Worm (Caenorhabditis elegans) whole organism, L1 larva: ENCODE results near the gene unc-129.

Experiments
- C34B4.2 ChIP-seq: sonication (generic microtip); optimal IDR thresholded peaks from 2 replicates; lab custom pipeline; 2017; ENCODE audit warnings: mild to moderate bottlenecking, missing genetic modification characterization, missing compliant biosample characterization
- aly-2 ChIP-seq: fragments of 150-350 bp; optimal IDR thresholded peaks from 2 replicates; lab custom pipeline; 2014; ENCODE audit warnings: missing biosample characterization, missing genetic modification characterization
- blmp-1 ChIP-seq: fragments of 150-350 bp; optimal IDR thresholded peaks from 2 replicates; lab custom pipeline; 2014; ENCODE audit warnings: missing biosample characterization, missing genetic modification characterization
- ceh-63 ChIP-seq: fragments of 200-800 bp; sonication (Bioruptor generic); optimal IDR thresholded peaks from 2 replicates; lab custom pipeline; 2018; ENCODE audit warnings: mild to moderate bottlenecking, missing genetic modification characterization, missing compliant biosample characterization
- ceh-8 ChIP-seq: fragments of 200-800 bp; sonication (Bioruptor generic); optimal IDR thresholded peaks from 2 replicates; lab custom pipeline; 2018; ENCODE audit warnings: mild to moderate bottlenecking, missing genetic modification characterization, moderate library complexity, missing compliant biosample characterization
- ceh-88 ChIP-seq: fragments of 200-800 bp; sonication (Bioruptor generic); IDR thresholded peaks from 2 replicates; pipeline ENCODE4 v1.3.6; 2022; ENCODE audit warnings: missing genetic modification characterization, missing compliant biosample characterization
- ces-1 ChIP-seq: fragments of 150-350 bp; optimal IDR thresholded peaks from 2 replicates; lab custom pipeline; 2014; ENCODE audit warnings: missing biosample characterization, missing genetic modification reagents, missing genetic modification characterization
- efl-3 ChIP-seq: fragments of 200-800 bp; sonication (Bioruptor generic); optimal IDR thresholded peaks from 2 replicates; lab custom pipeline; 2018; ENCODE audit warnings: mild to moderate bottlenecking, missing genetic modification characterization, missing compliant biosample characterization
- egl-27 ChIP-seq, 2 experiments: fragments of 150-350 bp in 1 of 2; sonication (generic microtip); optimal IDR thresholded peaks; 3 replicates each; lab custom pipeline; 2017 to 2018; ENCODE audit warnings: missing biosample characterization in 2 of 2, missing genetic modification characterization in 2 of 2, missing genetic modification reagents in 2 of 2
- elt-2 ChIP-seq: sonication (generic microtip); optimal IDR thresholded peaks from 2 replicates; lab custom pipeline; 2016; ENCODE audit warnings: missing genetic modification characterization, mild to moderate bottlenecking, inconsistent platforms, missing compliant biosample characterization, missing genetic modification reagents
- elt-3 ChIP-seq, 6 experiments: fragments of 150-350 bp in 1 of 6; sonication (generic microtip); optimal IDR thresholded peaks; 2 replicates each; lab custom pipeline; 2017 to 2018; ENCODE audit warnings: missing biosample characterization in 6 of 6, missing genetic modification characterization in 6 of 6, inconsistent platforms in 1 of 6
- ets-5 ChIP-seq: fragments of 200-800 bp; sonication (Bioruptor generic); IDR thresholded peaks from 2 replicates; pipeline ENCODE4 v1.3.6; 2022; ENCODE audit warnings: missing genetic modification characterization, missing compliant biosample characterization
- fkh-10 ChIP-seq: sonication (generic microtip); optimal IDR thresholded peaks from 2 replicates; lab custom pipeline; 2017; ENCODE audit warnings: missing biosample characterization, missing genetic modification reagents, missing genetic modification characterization
- fkh-4 ChIP-seq: sonication (generic microtip); optimal IDR thresholded peaks from 2 replicates; lab custom pipeline; 2016; ENCODE audit warnings: missing compliant biosample characterization, missing genetic modification characterization, borderline replicate concordance
- fkh-8 ChIP-seq: sonication (generic microtip); optimal IDR thresholded peaks from 2 replicates; lab custom pipeline; 2016; ENCODE audit warnings: mild to moderate bottlenecking, missing genetic modification characterization, missing compliant biosample characterization
- fos-1 ChIP-seq: fragments of 150-350 bp; optimal IDR thresholded peaks from 2 replicates; lab custom pipeline; 2014; ENCODE audit warnings: missing biosample characterization, missing genetic modification characterization
- grh-1 ChIP-seq: fragments of 200-800 bp; sonication (Bioruptor generic); IDR thresholded peaks from 2 replicates; pipeline ENCODE4 v1.3.6; 2022; ENCODE audit warnings: missing genetic modification reagents, missing genetic modification characterization, missing compliant biosample characterization
- hlh-17 ChIP-seq: fragments of 200-800 bp; sonication (Bioruptor generic); optimal IDR thresholded peaks from 2 replicates; lab custom pipeline; 2018; ENCODE audit warnings: missing genetic modification characterization, mild to moderate bottlenecking, missing compliant biosample characterization, moderate library complexity, borderline replicate concordance
- hlh-4 ChIP-seq: sonication (generic microtip); optimal IDR thresholded peaks from 2 replicates; lab custom pipeline; 2016; ENCODE audit warnings: mild to moderate bottlenecking, missing genetic modification characterization, missing compliant biosample characterization
- isw-1 ChIP-seq: fragments of 200-800 bp; sonication (Bioruptor generic); IDR thresholded peaks from 2 replicates; pipeline ENCODE4 v1.3.6; 2022; ENCODE audit warnings: missing genetic modification characterization, missing compliant biosample characterization
- jun-1 ChIP-seq: fragments of 150-350 bp; optimal IDR thresholded peaks from 2 replicates; lab custom pipeline; 2014; ENCODE audit warnings: missing biosample characterization, missing genetic modification reagents, missing genetic modification characterization
- lin-13 ChIP-seq: fragments of 150-350 bp; optimal IDR thresholded peaks from 2 replicates; lab custom pipeline; 2014; ENCODE audit warnings: missing biosample characterization, missing genetic modification reagents, missing genetic modification characterization
- lin-14 ChIP-seq: fragments of 200-800 bp; sonication (Bioruptor generic); optimal IDR thresholded peaks from 2 replicates; lab custom pipeline; 2018; ENCODE audit warnings: mild to moderate bottlenecking, missing genetic modification characterization, moderate library complexity, missing compliant biosample characterization
- lin-15B ChIP-seq: fragments of 150-350 bp; sonication (generic microtip); optimal IDR thresholded peaks from 3 replicates; lab custom pipeline; 2014; ENCODE audit warnings: missing biosample characterization, missing genetic modification characterization
- lsy-2 ChIP-seq, 2 experiments: fragments of 150-350 bp; optimal IDR thresholded peaks; 2 replicates each; lab custom pipeline; 2014; ENCODE audit warnings: missing biosample characterization in 2 of 2, missing genetic modification characterization in 2 of 2
- mef-2 ChIP-seq: fragments of 150-350 bp; optimal IDR thresholded peaks from 2 replicates; lab custom pipeline; 2014; ENCODE audit warnings: missing biosample characterization, missing genetic modification characterization
- mep-1 ChIP-seq: fragments of 150-350 bp; optimal IDR thresholded peaks from 2 replicates; lab custom pipeline; 2014; ENCODE audit warnings: missing biosample characterization, missing genetic modification characterization
- nhr-237 ChIP-seq: fragments of 150-350 bp; optimal IDR thresholded peaks from 2 replicates; lab custom pipeline; 2014; ENCODE audit warnings: missing biosample characterization, missing genetic modification characterization
- nhr-47 ChIP-seq: sonication (generic microtip); optimal IDR thresholded peaks from 2 replicates; lab custom pipeline; 2016; ENCODE audit warnings: mild to moderate bottlenecking, missing genetic modification characterization, moderate library complexity, missing compliant biosample characterization
- nhr-77 ChIP-seq: fragments of 150-350 bp; optimal IDR thresholded peaks from 2 replicates; lab custom pipeline; 2014; ENCODE audit warnings: missing biosample characterization, missing genetic modification characterization
- nhr-84 ChIP-seq: sonication (generic microtip); optimal IDR thresholded peaks from 2 replicates; lab custom pipeline; 2017; ENCODE audit warnings: missing biosample characterization, missing genetic modification characterization
- nhr-85 ChIP-seq: sonication (generic microtip); peaks from one replicate; lab custom pipeline; 2016; ENCODE audit warnings: missing genetic modification characterization, inconsistent platforms, missing compliant biosample characterization
- nhr-90 ChIP-seq: sonication (generic microtip); optimal IDR thresholded peaks from 2 replicates; lab custom pipeline; 2016; ENCODE audit warnings: mild to moderate bottlenecking, missing genetic modification characterization, missing compliant biosample characterization; ENCODE audit not compliant: poor library complexity
- pax-3 ChIP-seq: fragments of 200-800 bp; sonication (Bioruptor generic); optimal IDR thresholded peaks from 2 replicates; lab custom pipeline; 2018; ENCODE audit warnings: mild to moderate bottlenecking, missing genetic modification characterization, moderate library complexity, missing compliant biosample characterization
- pqm-1 ChIP-seq: sonication (generic microtip); optimal IDR thresholded peaks from 3 replicates; lab custom pipeline; 2017; ENCODE audit warnings: missing biosample characterization, missing genetic modification characterization
- rnt-1 ChIP-seq: sonication (generic microtip); optimal IDR thresholded peaks from 2 replicates; lab custom pipeline; 2016; ENCODE audit warnings: mild to moderate bottlenecking, missing genetic modification characterization, moderate library complexity, missing compliant biosample characterization
- snu-23 ChIP-seq: sonication (generic microtip); optimal IDR thresholded peaks from 2 replicates; lab custom pipeline; 2016; ENCODE audit warnings: missing genetic modification characterization, missing compliant biosample characterization
- sox-4 ChIP-seq: sonication (generic microtip); optimal IDR thresholded peaks from 2 replicates; lab custom pipeline; 2016; ENCODE audit warnings: missing genetic modification characterization, missing compliant biosample characterization
- sptf-1 ChIP-seq: fragments of 150-350 bp; optimal IDR thresholded peaks from 2 replicates; lab custom pipeline; 2014; ENCODE audit warnings: missing biosample characterization, missing genetic modification characterization
- unc-130 ChIP-seq: fragments of 150-350 bp; optimal IDR thresholded peaks from 2 replicates; lab custom pipeline; 2017; ENCODE audit warnings: missing biosample characterization, missing genetic modification characterization, inconsistent platforms
- unc-30 ChIP-seq: sonication (generic microtip); optimal IDR thresholded peaks from 2 replicates; lab custom pipeline; 2017; ENCODE audit warnings: missing biosample characterization, missing genetic modification characterization
- unc-62 ChIP-seq: fragments of 150-350 bp; optimal IDR thresholded peaks from 2 replicates; lab custom pipeline; 2014; ENCODE audit warnings: missing biosample characterization, missing genetic modification reagents, missing genetic modification characterization
- unc-86 ChIP-seq: sonication (generic microtip); optimal IDR thresholded peaks from 2 replicates; lab custom pipeline; 2016; ENCODE audit warnings: missing genetic modification characterization, missing compliant biosample characterization
- unc-98 ChIP-seq: fragments of 200-800 bp; sonication (Bioruptor generic); IDR thresholded peaks from 2 replicates; pipeline ENCODE4 v1.3.6; 2022; ENCODE audit warnings: missing genetic modification characterization, missing compliant biosample characterization
- xbp-1 ChIP-seq: sonication (generic microtip); optimal IDR thresholded peaks from 2 replicates; lab custom pipeline; 2016; ENCODE audit warnings: missing genetic modification characterization, missing compliant biosample characterization
- zag-1 ChIP-seq: fragments of 150-350 bp; optimal IDR thresholded peaks from 2 replicates; lab custom pipeline; 2014; ENCODE audit warnings: missing biosample characterization, missing genetic modification characterization
- ztf-4 ChIP-seq: fragments of 150-350 bp; optimal IDR thresholded peaks from 2 replicates; lab custom pipeline; 2014; ENCODE audit warnings: missing biosample characterization, missing genetic modification characterization

The unc-129 gene

ce11 chrIV:8974543-8975330 is 30.5 kb downstream of the unc-129 start (continued):
- TF ChIP-seq blmp-1 (no peak), nhr-47 (peak; percentile 34), pqm-1 (tag; lab: Kevin White, UChicago) (no peak), sox-4 (tag; lab: Kevin White, UChicago) (no peak), mep-1 (no peak), unc-30 (tag; lab: Kevin White, UChicago) (no peak), ztf-4 (tag; lab: Kevin White, UChicago) (peak; percentile 66), lin-13 (GFP tag; lab: Kevin White, UChicago) (no peak), nhr-84 (tag; lab: Kevin White, UChicago) (no peak), nhr-237 (tag; lab: Kevin White, UChicago) (no peak)

- TF ChIP-seq elt-2 (tag; lab: Kevin White, UChicago) (peak; percentile 55), ztf-4 (tag; lab: Kevin White, UChicago) (peak; percentile 41), rnt-1 (tag; lab: Kevin White, UChicago) (peak; percentile 99), elt-3 (tag; optimal IDR thresholded peaks at IDR 0.05; lab: Kevin White, UChicago) (peak in 1 of 6 experiments; percentile 23), fos-1 (tag; lab: Kevin White, UChicago) (no peak), ceh-63 (GFP tag; lab: Kevin White, UChicago) (no peak), lsy-2 (tag; optimal IDR thresholded peaks at IDR 0.05; lab: Kevin White, UChicago) (peak; percentile 66 to 79), unc-130 (tag; lab: Kevin White, UChicago) (no peak), hlh-17 (GFP tag; lab: Kevin White, UChicago) (no peak), sptf-1 (tag; lab: Kevin White, UChicago) (no peak), xbp-1 (peak; percentile 90), jun-1 (tag; lab: Kevin White, UChicago) (peak; percentile 12), lin-14 (GFP tag; lab: Kevin White, UChicago) (peak; percentile 86), unc-98 (GFP tag; lab: Robert Waterston, UW) (peak; percentile 75), fkh-8 (tag; lab: Kevin White, UChicago) (peak; percentile 76), nhr-77 (tag; lab: Kevin White, UChicago) (no peak), isw-1 (GFP tag; lab: Robert Waterston, UW) (peak; percentile 68), lin-13 (GFP tag; lab: Kevin White, UChicago) (peak; percentile 34), fkh-10 (no peak), ceh-88 (GFP tag; lab: Robert Waterston, UW) (peak; percentile 66; the same call in 1 of the 2 replicates), unc-86 (peak; percentile 79), ceh-8 (peak; percentile 76), ets-5 (GFP tag; lab: Robert Waterston, UW) (no peak), sox-4 (tag; lab: Kevin White, UChicago) (peak; percentile 95), pax-3 (tag; lab: Kevin White, UChicago) (peak; percentile 88), unc-62 (no peak), snu-23 (GFP tag; lab: Kevin White, UChicago) (peak; percentile 91), efl-3 (peak; percentile 12), blmp-1 (peak; percentile 56), lin-15B (tag; lab: Kevin White, UChicago) (peak; percentile 60), grh-1 (0 out of 2 replicates have a peak, but pooled peaks have one; percentile 24), nhr-237 (tag; lab: Kevin White, UChicago) (no peak), ces-1 (GFP tag; lab: Kevin White, UChicago) (no peak), zag-1 (no peak), mef-2 (tag; lab: Kevin White, UChicago) (no peak), mep-1 (peak; percentile 49), unc-30 (tag; lab: Kevin White, UChicago) (no peak), egl-27 (tag; optimal IDR thresholded peaks at IDR 0.05; lab: Kevin White, UChicago) (no peak), hlh-4 (tag; lab: Kevin White, UChicago) (peak; percentile 80), nhr-85 (tag; lab: Kevin White, UChicago) (peak; percentile 96), nhr-90 (tag; lab: Kevin White, UChicago) (peak; percentile 95), C34B4.2 (tag; lab: Kevin White, UChicago) (no peak), aly-2 (tag; lab: Kevin White, UChicago) (no peak), fkh-4 (tag; lab: Kevin White, UChicago) (peak; percentile 97)
These were observed 31.8 kb downstream of the unc-129 start, which contains the start of gene C53B4.3 for ce11 chrIV:8973249-8973958. Gene C53B4.3, minus strand, starts transcription at chrIV:8973712.
